Fruit fly (Drosophila melanogaster) whole organism, embryonic: Measurements from ENCODE around the gene CG6254.

Experiments
- CG10654 ChIP-seq: fragments of 200-800 bp; sonication (Bioruptor generic); optimal IDR thresholded peaks from 2 replicates; lab custom pipeline; 2016; ENCODE audit warnings: missing biosample characterization, missing genetic modification characterization
- CG12391 ChIP-seq: fragments of 200-800 bp; sonication (Bioruptor generic); optimal IDR thresholded peaks from 3 replicates; lab custom pipeline; 2018; ENCODE audit warnings: missing biosample characterization, mild to moderate bottlenecking, missing genetic modification characterization, moderate library complexity
- CG2129 ChIP-seq: fragments of 200-800 bp; sonication (Bioruptor generic); IDR thresholded peaks from 2 replicates; pipeline ENCODE4 v1.3.6; 2022; ENCODE audit warnings: missing biosample characterization, missing genetic modification characterization; ENCODE audit not compliant: partially characterized antibody
- CG2678 ChIP-seq: fragments of 200-800 bp; sonication (Bioruptor generic); optimal IDR thresholded peaks from 3 replicates; lab custom pipeline; 2019; ENCODE audit warnings: missing biosample characterization, mild to moderate bottlenecking, missing genetic modification characterization, moderate library complexity
- CG2712 ChIP-seq: fragments of 200-800 bp; optimal IDR thresholded peaks from 3 replicates; lab custom pipeline; 2019; ENCODE audit warnings: missing biosample characterization, mild to moderate bottlenecking, missing genetic modification characterization, moderate library complexity
- CG30020 ChIP-seq: fragments of 200-800 bp; optimal IDR thresholded peaks from 2 replicates; lab custom pipeline; 2019; ENCODE audit warnings: missing biosample characterization, mild to moderate bottlenecking, missing genetic modification characterization, moderate library complexity
- CG3163 ChIP-seq: fragments of 200-800 bp; sonication (Bioruptor generic); optimal IDR thresholded peaks from 3 replicates; lab custom pipeline; 2016; ENCODE audit warnings: missing biosample characterization, missing genetic modification characterization
- CG33213 ChIP-seq: fragments of 200-800 bp; sonication (Bioruptor generic); optimal IDR thresholded peaks from 3 replicates; lab custom pipeline; 2016; ENCODE audit warnings: missing biosample characterization, missing genetic modification characterization
- CG4360 ChIP-seq: fragments of 200-800 bp; sonication (Bioruptor generic); IDR thresholded peaks from 2 replicates; pipeline ENCODE4 v1.3.6; 2022; ENCODE audit warnings: missing biosample characterization, missing genetic modification characterization
- CG6813 ChIP-seq: fragments of 200-800 bp; sonication (Bioruptor generic); optimal IDR thresholded peaks from 2 replicates; lab custom pipeline; 2017; ENCODE audit warnings: missing biosample characterization, missing genetic modification characterization, mild to moderate bottlenecking, moderate library complexity, missing genetic modification reagents
- CG7271 ChIP-seq: fragments of 200-800 bp; sonication (Bioruptor generic); optimal IDR thresholded peaks from 2 replicates; lab custom pipeline; 2018; ENCODE audit warnings: missing biosample characterization, mild to moderate bottlenecking, missing genetic modification characterization, moderate library complexity
- CG8290 ChIP-seq, 3 experiments: fragments of 200-800 bp; sonication (Bioruptor generic); optimal IDR thresholded peaks; 2 replicates each; lab custom pipeline; 2016 to 2019; ENCODE audit warnings: missing biosample characterization in 3 of 3, missing genetic modification characterization in 3 of 3, mild to moderate bottlenecking in 2 of 3, moderate library complexity in 1 of 3
- CG9437 ChIP-seq: fragments of 200-800 bp; sonication (Bioruptor generic); optimal IDR thresholded peaks from 2 replicates; lab custom pipeline; 2018; ENCODE audit warnings: missing biosample characterization, mild to moderate bottlenecking, missing genetic modification characterization
- CG9609 ChIP-seq: fragments of 200-800 bp; sonication (Bioruptor generic); optimal IDR thresholded peaks from 3 replicates; lab custom pipeline; 2016; ENCODE audit warnings: missing biosample characterization, missing genetic modification characterization
- CG9797 ChIP-seq: fragments of 200-800 bp; sonication (Bioruptor generic); optimal IDR thresholded peaks from 3 replicates; lab custom pipeline; 2018; ENCODE audit warnings: missing biosample characterization, mild to moderate bottlenecking, missing genetic modification characterization
- D19B ChIP-seq: fragments of 200-800 bp; sonication (Bioruptor generic); optimal IDR thresholded peaks from 2 replicates; lab custom pipeline; 2017; ENCODE audit warnings: missing biosample characterization, mild to moderate bottlenecking, missing genetic modification characterization
- Doc2 ChIP-seq: fragments of 200-800 bp; sonication (Bioruptor generic); IDR thresholded peaks from 2 replicates; pipeline ENCODE4 v1.3.6; 2022; ENCODE audit warnings: missing biosample characterization, missing genetic modification characterization
- Eip74EF ChIP-seq, 2 experiments: fragments of 200-800 bp in 1 of 2; fragments of >200 bp in 1 of 2; sonication (Bioruptor generic) in 1 of 2; optimal IDR thresholded peaks; 2 replicates each; lab custom pipeline; 2017 to 2019; ENCODE audit warnings: missing biosample characterization in 2 of 2, missing genetic modification characterization in 2 of 2, mild to moderate bottlenecking in 1 of 2, moderate library complexity in 1 of 2
- GATAe ChIP-seq: fragments of 200-800 bp; sonication (Bioruptor generic); conservative IDR thresholded peaks from 2 replicates; pipeline ENCODE4 v1.3.6; 2022; ENCODE audit warnings: missing biosample characterization, missing genetic modification characterization
- H2.0 ChIP-seq: fragments of 200-800 bp; sonication (Bioruptor generic); IDR thresholded peaks from 2 replicates; pipeline ENCODE4 v1.3.6; 2022; ENCODE audit warnings: missing biosample characterization, missing genetic modification characterization
- Hey ChIP-seq: fragments of 200-800 bp; sonication (Bioruptor generic); optimal IDR thresholded peaks from 3 replicates; lab custom pipeline; 2018; ENCODE audit warnings: missing biosample characterization, mild to moderate bottlenecking, missing genetic modification characterization
- Jarid2 ChIP-seq: fragments of 200-800 bp; sonication (Bioruptor generic); optimal IDR thresholded peaks from 3 replicates; lab custom pipeline; 2017; ENCODE audit warnings: mild to moderate bottlenecking, missing biosample characterization, missing genetic modification reagents, missing genetic modification characterization
- Kr ChIP-seq: fragments of 200-800 bp; sonication (Bioruptor generic); optimal IDR thresholded peaks from 2 replicates; lab custom pipeline; 2017; ENCODE audit warnings: missing biosample characterization, mild to moderate bottlenecking, missing genetic modification characterization
- Opbp ChIP-seq: fragments of 200-800 bp; sonication (Bioruptor generic); IDR thresholded peaks from 3 replicates; pipeline ENCODE4 v1.3.6; 2022; ENCODE audit warnings: missing biosample characterization, missing genetic modification characterization; ENCODE audit not compliant: partially characterized antibody
- PHDP ChIP-seq: fragments of 200-800 bp; sonication (Bioruptor generic); optimal IDR thresholded peaks from 3 replicates; lab custom pipeline; 2018; ENCODE audit warnings: missing biosample characterization, mild to moderate bottlenecking, missing genetic modification characterization, moderate library complexity
- Scr ChIP-seq: fragments of 200-800 bp; sonication (Bioruptor generic); IDR thresholded peaks from 2 replicates; pipeline ENCODE4 v1.3.6; 2022; ENCODE audit warnings: missing biosample characterization, missing genetic modification characterization; ENCODE audit not compliant: partially characterized antibody
- Side ChIP-seq: fragments of 200-800 bp; sonication (Bioruptor generic); optimal IDR thresholded peaks from 2 replicates; lab custom pipeline; 2016; ENCODE audit warnings: missing biosample characterization, missing genetic modification characterization
- TFAM ChIP-seq: fragments of 200-800 bp; sonication (Bioruptor generic); optimal IDR thresholded peaks from 2 replicates; lab custom pipeline; 2017; ENCODE audit warnings: missing biosample characterization, missing genetic modification characterization, inconsistent platforms
- abd-A ChIP-seq: fragments of 200-800 bp; sonication (Bioruptor generic); optimal IDR thresholded peaks from 3 replicates; lab custom pipeline; 2019; ENCODE audit warnings: missing biosample characterization, mild to moderate bottlenecking, missing genetic modification characterization, moderate library complexity
- az2 ChIP-seq: fragments of 200-800 bp; sonication (Bioruptor generic); optimal IDR thresholded peaks from 3 replicates; lab custom pipeline; 2016; ENCODE audit warnings: missing biosample characterization, missing genetic modification characterization
- br ChIP-seq: fragments of >200 bp; optimal IDR thresholded peaks from 2 replicates; lab custom pipeline; 2017
- crc ChIP-seq: fragments of 200-800 bp; sonication (Bioruptor generic); optimal IDR thresholded peaks from 2 replicates; lab custom pipeline; 2016; ENCODE audit warnings: missing biosample characterization, missing genetic modification characterization
- crp ChIP-seq, 2 experiments: fragments of 200-800 bp; sonication (Bioruptor generic); optimal IDR thresholded peaks; 2 replicates in 1 of 2; 3 replicates in 1 of 2; lab custom pipeline; 2017; ENCODE audit warnings: missing biosample characterization in 2 of 2, missing genetic modification characterization in 2 of 2, mild to moderate bottlenecking in 1 of 2, moderate library complexity in 1 of 2
- dmrt11E ChIP-seq: fragments of 200-800 bp; sonication (Bioruptor generic); optimal IDR thresholded peaks from 3 replicates; lab custom pipeline; 2018; ENCODE audit warnings: missing biosample characterization, mild to moderate bottlenecking, missing genetic modification characterization, moderate library complexity
- dmrt99B ChIP-seq: fragments of 200-800 bp; sonication (Bioruptor generic); optimal IDR thresholded peaks from 2 replicates; lab custom pipeline; 2018; ENCODE audit warnings: missing biosample characterization, mild to moderate bottlenecking, missing genetic modification characterization, moderate library complexity
- gce ChIP-seq: fragments of 200-800 bp; sonication (Bioruptor generic); IDR thresholded peaks from 3 replicates; pipeline ENCODE4 v1.3.6; 2022; ENCODE audit warnings: missing biosample characterization, missing genetic modification characterization
- her ChIP-seq: fragments of 200-800 bp; sonication (Bioruptor generic); optimal IDR thresholded peaks from 2 replicates; lab custom pipeline; 2016; ENCODE audit warnings: missing biosample characterization, missing genetic modification characterization
- kni ChIP-seq: fragments of 200-800 bp; sonication (Bioruptor generic); optimal IDR thresholded peaks from 3 replicates; lab custom pipeline; 2017; ENCODE audit warnings: mild to moderate bottlenecking, missing biosample characterization, missing genetic modification reagents, missing genetic modification characterization
- lola ChIP-seq, 3 experiments: fragments of >200 bp in 2 of 3; fragments of 200-800 bp in 1 of 3; sonication (Bioruptor generic) in 1 of 3; optimal IDR thresholded peaks; 2 replicates each; lab custom pipeline; 2017 to 2019; ENCODE audit warnings: missing biosample characterization in 3 of 3, missing genetic modification characterization in 3 of 3, mild to moderate bottlenecking in 1 of 3, moderate library complexity in 1 of 3
- maf-S ChIP-seq: fragments of 200-800 bp; sonication (Bioruptor generic); optimal IDR thresholded peaks from 2 replicates; lab custom pipeline; 2016; ENCODE audit warnings: missing biosample characterization, missing genetic modification characterization
- org-1 ChIP-seq: fragments of 200-800 bp; sonication (Bioruptor generic); optimal IDR thresholded peaks from 2 replicates; lab custom pipeline; 2017; ENCODE audit warnings: missing biosample characterization, missing genetic modification characterization
- pho ChIP-seq: fragments of 200-800 bp; sonication (Bioruptor generic); optimal IDR thresholded peaks from 2 replicates; lab custom pipeline; 2016; ENCODE audit warnings: missing biosample characterization, missing genetic modification characterization
- pzg ChIP-seq: fragments of 200-800 bp; sonication (Bioruptor generic); optimal IDR thresholded peaks from 3 replicates; lab custom pipeline; 2018; ENCODE audit warnings: missing biosample characterization, mild to moderate bottlenecking, missing genetic modification characterization, moderate library complexity
- shn ChIP-seq: fragments of 200-800 bp; sonication (Bioruptor generic); optimal IDR thresholded peaks from 3 replicates; lab custom pipeline; 2016; ENCODE audit warnings: missing biosample characterization, missing genetic modification characterization
- slbo ChIP-seq: fragments of 200-800 bp; sonication (Bioruptor generic); IDR thresholded peaks from 2 replicates; pipeline ENCODE4 v1.3.6; 2022; ENCODE audit warnings: missing biosample characterization, missing genetic modification characterization
- ssp ChIP-seq: fragments of 200-800 bp; sonication (Bioruptor generic); IDR thresholded peaks from 2 replicates; pipeline ENCODE4 v1.3.6; 2022; ENCODE audit warnings: missing biosample characterization, missing genetic modification characterization
- stwl ChIP-seq: fragments of 200-800 bp; sonication (Bioruptor generic); optimal IDR thresholded peaks from 3 replicates; lab custom pipeline; 2018; ENCODE audit warnings: missing biosample characterization, mild to moderate bottlenecking, missing genetic modification characterization, moderate library complexity
- sug ChIP-seq: fragments of 200-800 bp; optimal IDR thresholded peaks from 2 replicates; lab custom pipeline; 2019; ENCODE audit warnings: missing biosample characterization, mild to moderate bottlenecking, missing genetic modification characterization, moderate library complexity
- toy ChIP-seq: fragments of 200-800 bp; sonication (Bioruptor generic); IDR thresholded peaks from 2 replicates; pipeline ENCODE4 v1.3.6; 2022; ENCODE audit warnings: missing biosample characterization, missing genetic modification characterization
- yki ChIP-seq: fragments of >200 bp; optimal IDR thresholded peaks from 3 replicates; lab custom pipeline; 2018
- zfh2 ChIP-seq: fragments of 200-800 bp; sonication (Bioruptor generic); optimal IDR thresholded peaks from 2 replicates; lab custom pipeline; 2016; ENCODE audit warnings: missing biosample characterization, missing genetic modification characterization

CG6254 gene

DNA sequence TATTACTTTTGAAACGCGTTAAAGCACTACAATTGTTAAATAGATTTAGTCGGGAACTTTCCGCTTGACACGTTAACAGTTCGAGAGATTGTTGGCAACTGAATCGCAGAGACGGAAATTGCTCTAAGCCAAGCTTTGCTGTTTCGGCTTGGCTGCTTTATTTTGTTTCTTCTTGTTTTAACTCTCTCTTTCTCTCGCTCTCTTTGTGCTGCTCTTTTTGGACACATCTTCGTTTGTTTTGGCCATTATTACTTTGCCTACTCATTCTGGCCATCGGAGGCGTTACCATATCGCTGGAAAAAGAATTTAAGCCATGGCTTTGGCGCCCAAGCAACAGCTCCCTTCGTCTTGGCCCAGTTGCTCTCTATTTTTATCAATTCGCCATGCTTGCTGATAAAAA is 28.4 kb upstream of the CG6254 start, which contains the start of gene CG12814 (continued):
- TF ChIP-seq Jarid2 (peak; percentile 73), PHDP (tag; lab: Kevin White, UChicago) (no peak), abd-A (tag; lab: Kevin White, UChicago) (peak; percentile 61), kni (GFP tag; lab: Kevin White, UChicago) (peak; percentile 41), dmrt99B (peak; percentile 7), CG3163 (GFP tag; lab: Kevin White, UChicago) (peak; percentile 86), ssp (GFP tag; lab: Robert Waterston, UW) (no peak), pzg (GFP tag; lab: Kevin White, UChicago) (peak; percentile 21), Scr (peak; percentile 24; the same call in 1 of the 2 replicates), CG33213 (GFP tag; lab: Kevin White, UChicago) (no peak), crp (GFP tag; optimal IDR thresholded peaks at IDR 0.05; lab: Kevin White, UChicago) (no peak), org-1 (no peak), CG2712 (no peak), lola (GFP tag; optimal IDR thresholded peaks at IDR 0.05; lab: Kevin White, UChicago) (no peak), maf-S (no peak), CG8290 (GFP tag; optimal IDR thresholded peaks at IDR 0.05; lab: Kevin White, UChicago) (no peak), CG8290 (tag; optimal IDR thresholded peaks at IDR 0.05; lab: Kevin White, UChicago) (no peak), CG7271 (no peak), H2.0 (no peak), Hey (tag; lab: Kevin White, UChicago) (no peak), br (lab: Kevin White, UChicago) (no peak), Opbp (GFP tag; lab: Robert Waterston, UW) (no peak), CG9609 (no peak), stwl (tag; lab: Kevin White, UChicago) (peak; percentile 8), CG9797 (no peak), GATAe (GFP tag; lab: Robert Waterston, UW) (no peak), her (no peak), yki (lab: Kevin White, UChicago) (no peak), Kr (no peak), D19B (GFP tag; lab: Kevin White, UChicago) (no peak), dmrt11E (tag; lab: Kevin White, UChicago) (no peak), CG12391 (tag; lab: Kevin White, UChicago) (no peak), crc (GFP tag; lab: Kevin White, UChicago) (no peak), Doc2 (GFP tag; lab: Robert Waterston, UW) (no peak), az2 (GFP tag; lab: Kevin White, UChicago) (no peak), zfh2 (GFP tag; lab: Kevin White, UChicago) (no peak), CG9437 (GFP tag; lab: Kevin White, UChicago) (no peak), TFAM (GFP tag; lab: Kevin White, UChicago) (no peak), sug (no peak), CG10654 (GFP tag; lab: Kevin White, UChicago) (no peak), CG30020 (tag; lab: Kevin White, UChicago) (no peak), slbo (GFP tag; lab: Robert Waterston, UW) (no peak), CG4360 (no peak), CG2678 (tag; lab: Kevin White, UChicago) (no peak), CG2129 (GFP tag; lab: Robert Waterston, UW) (no peak), shn (GFP tag; lab: Kevin White, UChicago) (no peak), Eip74EF (GFP tag; optimal IDR thresholded peaks at IDR 0.05; lab: Kevin White, UChicago) (peak in 1 of 2 experiments; percentile 7), toy (no peak), pho (GFP tag; lab: Kevin White, UChicago) (no peak), gce (GFP tag; lab: Robert Waterston, UW) (no peak), CG6813 (GFP tag; lab: Kevin White, UChicago) (no peak), Side (GFP tag; lab: Kevin White, UChicago) (no peak)
